Fruit fly (Drosophila melanogaster) Kc167 (cell line): Measurements from ENCODE around the gene Ork1.

Source experiments
- Myc ChIP-seq: fragments of >200 bp; optimal IDR thresholded peaks from 2 replicates; lab custom pipeline; 2017; ENCODE audit warnings: missing external identifiers
- Sin3A ChIP-seq: fragments of >200 bp; optimal IDR thresholded peaks from 2 replicates; lab custom pipeline; 2018; ENCODE audit warnings: missing external identifiers
- h ChIP-seq: fragments of >200 bp; optimal IDR thresholded peaks from 3 replicates; lab custom pipeline; 2018; ENCODE audit warnings: missing external identifiers
- insv ChIP-seq: fragments of >200 bp; optimal IDR thresholded peaks from 3 replicates; lab custom pipeline; 2018; ENCODE audit warnings: missing external identifiers
- psq ChIP-seq: fragments of >200 bp; optimal IDR thresholded peaks from 2 replicates; lab custom pipeline; 2017; ENCODE audit warnings: missing external identifiers
- ttk ChIP-seq: sonication (Bioruptor generic); optimal IDR thresholded peaks from 2 replicates; lab custom pipeline; 2017; ENCODE audit warnings: missing external identifiers

Gene Ork1

dm6 chrX:10877087-10877935 is 13.7 kb downstream of the Ork1 start, which contains the start of gene CG1637:
CG1637 (minus strand) TSS chrX:10877893.
- no peak for TF ChIP-seq ttk
- TF ChIP-seq Sin3A (lab: Kevin White, UChicago) = no peak
- no peak for TF ChIP-seq psq (lab: Kevin White, UChicago)
- TF ChIP-seq insv (lab: Kevin White, UChicago) = no peak
- TF ChIP-seq h (lab: Kevin White, UChicago) = no peak
- no peak for TF ChIP-seq Myc (lab: Kevin White, UChicago)

dm6 chrX:10876451-10876850 is 14.6 kb downstream of the Ork1 start:
- TF ChIP-seq insv (lab: Kevin White, UChicago) (no peak), Myc (lab: Kevin White, UChicago) (no peak), ttk (no peak), psq (lab: Kevin White, UChicago) (no peak), Sin3A (lab: Kevin White, UChicago) (no peak), h (lab: Kevin White, UChicago) (no peak)

- TF ChIP-seq psq (lab: Kevin White, UChicago) = no peak
- TF ChIP-seq Sin3A (lab: Kevin White, UChicago) = no peak
- TF ChIP-seq Myc (lab: Kevin White, UChicago) = no peak
- no peak for TF ChIP-seq h (lab: Kevin White, UChicago)
- TF ChIP-seq insv (lab: Kevin White, UChicago) = no peak
- no peak for TF ChIP-seq ttk
Observed at dm6 chrX:10869045-10869444, 22.0 kb downstream of the Ork1 start, which contains the start of gene CG2157. CG2157 (plus strand) TSS chrX:10869284.

dm6 chrX:10867692-10868091 is 23.4 kb downstream of the Ork1 start:
- no peak for TF ChIP-seq Sin3A (lab: Kevin White, UChicago)
- no peak for TF ChIP-seq insv (lab: Kevin White, UChicago)
- TF ChIP-seq Myc (lab: Kevin White, UChicago) = no peak
- TF ChIP-seq h (lab: Kevin White, UChicago) = no peak
- no peak for TF ChIP-seq ttk
- TF ChIP-seq psq (lab: Kevin White, UChicago) = no peak

- TF ChIP-seq psq (lab: Kevin White, UChicago) = no peak
- no peak for TF ChIP-seq Myc (lab: Kevin White, UChicago)
- no peak for TF ChIP-seq insv (lab: Kevin White, UChicago)
- TF ChIP-seq Sin3A (lab: Kevin White, UChicago) = no peak
- no peak for TF ChIP-seq ttk
- TF ChIP-seq h (lab: Kevin White, UChicago) = no peak
Observed at dm6 chrX:10865580-10866331, 25.3 kb downstream of the Ork1 start.

- TF ChIP-seq psq (lab: Kevin White, UChicago) (no peak), Sin3A (lab: Kevin White, UChicago) (no peak), ttk (no peak), Myc (lab: Kevin White, UChicago) (no peak), h (lab: Kevin White, UChicago) (no peak), insv (lab: Kevin White, UChicago) (no peak)
Observed at dm6 chrX:10857853-10858252, 33.2 kb downstream of the Ork1 start.

dm6 chrX:10857376-10857775 is 33.7 kb downstream of the Ork1 start, which contains the start of the genes sofe and CG2186:
sofe (minus strand) TSS chrX:10857413.
CG2186 (plus strand) TSS chrX:10857655.
- no peak for TF ChIP-seq Sin3A (lab: Kevin White, UChicago)
- TF ChIP-seq Myc (lab: Kevin White, UChicago) = no peak
- no peak for TF ChIP-seq insv (lab: Kevin White, UChicago)
- TF ChIP-seq h (lab: Kevin White, UChicago) = no peak
- no peak for TF ChIP-seq psq (lab: Kevin White, UChicago)
- no peak for TF ChIP-seq ttk

dm6 chrX:10854686-10855085 is 36.4 kb downstream of the Ork1 start, which contains the start of gene feo:
feo (minus strand) TSS chrX:10854869.
- TF ChIP-seq ttk = no peak
- TF ChIP-seq Sin3A (lab: Kevin White, UChicago) = no peak
- TF ChIP-seq insv (lab: Kevin White, UChicago) = no peak
- TF ChIP-seq psq (lab: Kevin White, UChicago) = no peak
- TF ChIP-seq h (lab: Kevin White, UChicago) = no peak
- TF ChIP-seq Myc (lab: Kevin White, UChicago) = no peak

dm6 chrX:10848565-10848964 is 42.5 kb downstream of the Ork1 start, which contains the start of gene CG2202:
CG2202 (plus strand) TSS chrX:10848757.
- TF ChIP-seq ttk (no peak), h (lab: Kevin White, UChicago) (no peak), insv (lab: Kevin White, UChicago) (no peak), Sin3A (lab: Kevin White, UChicago) (no peak), Myc (lab: Kevin White, UChicago) (no peak), psq (lab: Kevin White, UChicago) (no peak)

- TF ChIP-seq Sin3A (lab: Kevin White, UChicago) = no peak
- TF ChIP-seq Myc (lab: Kevin White, UChicago) = no peak
- TF ChIP-seq ttk = no peak
Observed at dm6 chrX:10847447-10847846, 43.6 kb downstream of the Ork1 start.

dm6 chrX:10847436-10847446 is 43.8 kb downstream of the Ork1 start, which contains the start of gene Pgls:
Pgls (plus strand) TSS chrX:10847438.
- no peak for TF ChIP-seq Sin3A (lab: Kevin White, UChicago)
- no peak for TF ChIP-seq psq (lab: Kevin White, UChicago)
- TF ChIP-seq Myc (lab: Kevin White, UChicago) = no peak
- no peak for TF ChIP-seq ttk
- no peak for TF ChIP-seq insv (lab: Kevin White, UChicago)
- TF ChIP-seq h (lab: Kevin White, UChicago) = no peak
